Fruit fly (Drosophila melanogaster) whole organism, embryonic: ENCODE measurements around the gene GluProRS.

Experiments used
- Asciz ChIP-seq: fragments of 200-800 bp; sonication (Bioruptor generic); optimal IDR thresholded peaks from 2 replicates; lab custom pipeline; 2017; ENCODE audit warnings: missing biosample characterization, mild to moderate bottlenecking, missing genetic modification characterization, missing genetic modification reagents
- Atf-2 ChIP-seq: fragments of 200-800 bp; sonication (Bioruptor generic); optimal IDR thresholded peaks from 2 replicates; lab custom pipeline; 2016; ENCODE audit warnings: missing biosample characterization, missing genetic modification characterization
- Atf6 ChIP-seq: fragments of 200-800 bp; sonication (Bioruptor generic); IDR thresholded peaks from 2 replicates; pipeline ENCODE4 v1.3.6; 2022; ENCODE audit warnings: missing biosample characterization, missing genetic modification characterization
- B-H2 ChIP-seq: fragments of 200-800 bp; sonication (Bioruptor generic); optimal IDR thresholded peaks from 2 replicates; lab custom pipeline; 2018; ENCODE audit warnings: missing biosample characterization, mild to moderate bottlenecking, missing genetic modification characterization
- BtbVII ChIP-seq: fragments of 200-800 bp; sonication (Bioruptor generic); optimal IDR thresholded peaks from 3 replicates; lab custom pipeline; 2017; ENCODE audit warnings: missing biosample characterization, mild to moderate bottlenecking, missing genetic modification characterization
- CG11696 ChIP-seq: fragments of 200-800 bp; sonication (Bioruptor generic); IDR thresholded peaks from 2 replicates; pipeline ENCODE4 v1.3.6; 2022; ENCODE audit warnings: missing biosample characterization, missing genetic modification characterization
- CG12659 ChIP-seq: fragments of 200-800 bp; sonication (Bioruptor generic); optimal IDR thresholded peaks from 3 replicates; lab custom pipeline; 2017; ENCODE audit warnings: mild to moderate bottlenecking, missing biosample characterization, missing genetic modification reagents, missing genetic modification characterization
- CG14710 ChIP-seq: fragments of 200-800 bp; sonication (Bioruptor generic); optimal IDR thresholded peaks from 3 replicates; lab custom pipeline; 2019; ENCODE audit warnings: missing biosample characterization, mild to moderate bottlenecking, missing genetic modification characterization, moderate library complexity
- CG15269 ChIP-seq: fragments of 200-800 bp; sonication (Bioruptor generic); optimal IDR thresholded peaks from 2 replicates; lab custom pipeline; 2018; ENCODE audit warnings: missing biosample characterization, mild to moderate bottlenecking, missing genetic modification characterization, moderate library complexity
- CG1529 ChIP-seq: fragments of 200-800 bp; sonication (Bioruptor generic); optimal IDR thresholded peaks from 3 replicates; lab custom pipeline; 2018; ENCODE audit warnings: missing biosample characterization, missing genetic modification characterization
- CG15601 ChIP-seq: fragments of 200-800 bp; sonication (Bioruptor generic); optimal IDR thresholded peaks from 3 replicates; lab custom pipeline; 2019; ENCODE audit warnings: missing biosample characterization, mild to moderate bottlenecking, missing genetic modification characterization, moderate library complexity
- CG17568 ChIP-seq: fragments of 200-800 bp; sonication (Bioruptor generic); optimal IDR thresholded peaks from 2 replicates; lab custom pipeline; 2018; ENCODE audit warnings: missing biosample characterization, mild to moderate bottlenecking, missing genetic modification characterization, moderate library complexity
- CG17912 ChIP-seq: fragments of 200-800 bp; sonication (Bioruptor generic); optimal IDR thresholded peaks from 2 replicates; lab custom pipeline; 2018; ENCODE audit warnings: missing biosample characterization, mild to moderate bottlenecking, missing genetic modification characterization
- CG18262 ChIP-seq: fragments of 200-800 bp; optimal IDR thresholded peaks from 3 replicates; lab custom pipeline; 2019; ENCODE audit warnings: missing biosample characterization, mild to moderate bottlenecking, missing genetic modification characterization, moderate library complexity
- CG2199 ChIP-seq: fragments of 200-800 bp; sonication (Bioruptor generic); IDR thresholded peaks from 3 replicates; pipeline ENCODE4 v1.3.6; 2022; ENCODE audit warnings: missing biosample characterization, missing genetic modification characterization
- CG2889 ChIP-seq: fragments of 200-800 bp; sonication (Bioruptor generic); IDR thresholded peaks from 3 replicates; pipeline ENCODE4 v1.3.6; 2022; ENCODE audit warnings: missing biosample characterization, missing genetic modification characterization
- CG32772 ChIP-seq: fragments of 200-800 bp; sonication (Bioruptor generic); IDR thresholded peaks from 2 replicates; pipeline ENCODE4 v1.3.6; 2022; ENCODE audit warnings: missing biosample characterization, missing genetic modification characterization
- CG34422 ChIP-seq: fragments of 200-800 bp; sonication (Bioruptor generic); IDR thresholded peaks from 3 replicates; pipeline ENCODE4 v1.3.6; 2022; ENCODE audit warnings: missing biosample characterization, missing genetic modification characterization
- CG6175 ChIP-seq: fragments of 200-800 bp; sonication (Bioruptor generic); IDR thresholded peaks from 3 replicates; pipeline ENCODE4 v1.3.6; 2022; ENCODE audit warnings: missing biosample characterization, missing genetic modification characterization
- CG6683 ChIP-seq: fragments of 200-800 bp; sonication (Bioruptor generic); optimal IDR thresholded peaks from 2 replicates; lab custom pipeline; 2017; ENCODE audit warnings: missing biosample characterization, mild to moderate bottlenecking, missing genetic modification characterization, missing genetic modification reagents
- CG7928 ChIP-seq: fragments of 200-800 bp; sonication (Bioruptor generic); optimal IDR thresholded peaks from 2 replicates; lab custom pipeline; 2017; ENCODE audit warnings: missing biosample characterization, mild to moderate bottlenecking, missing genetic modification characterization
- CG7987 ChIP-seq: fragments of 200-800 bp; sonication (Bioruptor generic); optimal IDR thresholded peaks from 2 replicates; lab custom pipeline; 2018; ENCODE audit warnings: missing biosample characterization, mild to moderate bottlenecking, missing genetic modification characterization, moderate library complexity
- CG8089 ChIP-seq: fragments of 200-800 bp; sonication (Bioruptor generic); optimal IDR thresholded peaks from 3 replicates; lab custom pipeline; 2016; ENCODE audit warnings: missing biosample characterization, missing genetic modification characterization
- CG8765 ChIP-seq: fragments of 200-800 bp; sonication (Bioruptor generic); IDR thresholded peaks from 2 replicates; pipeline ENCODE4 v1.3.6; 2022; ENCODE audit warnings: missing biosample characterization, missing genetic modification characterization
- CG8924 ChIP-seq: fragments of 200-800 bp; optimal IDR thresholded peaks from 3 replicates; lab custom pipeline; 2019; ENCODE audit warnings: missing biosample characterization, mild to moderate bottlenecking, missing genetic modification characterization, moderate library complexity
- HHEX ChIP-seq: fragments of 200-800 bp; sonication (Bioruptor generic); optimal IDR thresholded peaks from 3 replicates; lab custom pipeline; 2017; ENCODE audit warnings: missing biosample characterization, mild to moderate bottlenecking, missing genetic modification characterization, missing genetic modification reagents
- HLH3B ChIP-seq: fragments of 200-800 bp; sonication (Bioruptor generic); IDR thresholded peaks from 2 replicates; pipeline ENCODE4 v1.3.6; 2022; ENCODE audit warnings: missing biosample characterization, missing genetic modification characterization
- Hr78 ChIP-seq, 2 experiments: fragments of 200-800 bp in 1 of 2; fragments of >200 bp in 1 of 2; sonication (Bioruptor generic) in 1 of 2; optimal IDR thresholded peaks; 2 replicates each; lab custom pipeline; 2017 to 2019; ENCODE audit warnings: missing biosample characterization in 2 of 2, missing genetic modification characterization in 2 of 2, mild to moderate bottlenecking in 1 of 2, moderate library complexity in 1 of 2
- MTF-1 ChIP-seq: fragments of 200-800 bp; sonication (Bioruptor generic); optimal IDR thresholded peaks from 2 replicates; lab custom pipeline; 2018; ENCODE audit warnings: missing biosample characterization, mild to moderate bottlenecking, missing genetic modification characterization, borderline replicate concordance
- Mrtf ChIP-seq: fragments of 200-800 bp; sonication (Bioruptor generic); IDR thresholded peaks from 3 replicates; pipeline ENCODE4 v1.3.6; 2022; ENCODE audit warnings: missing biosample characterization, missing genetic modification characterization
- Nf-YB ChIP-seq: fragments of 200-800 bp; sonication (Bioruptor generic); optimal IDR thresholded peaks from 3 replicates; lab custom pipeline; 2019; ENCODE audit warnings: missing biosample characterization, mild to moderate bottlenecking, missing genetic modification characterization, moderate library complexity
- Oli ChIP-seq: fragments of 200-800 bp; sonication (Bioruptor generic); optimal IDR thresholded peaks from 2 replicates; lab custom pipeline; 2018; ENCODE audit warnings: missing biosample characterization, mild to moderate bottlenecking, missing genetic modification characterization, moderate library complexity
- caup ChIP-seq: fragments of 200-800 bp; sonication (Bioruptor generic); optimal IDR thresholded peaks from 3 replicates; lab custom pipeline; 2017; ENCODE audit warnings: missing biosample characterization, mild to moderate bottlenecking, missing genetic modification characterization, moderate library complexity; ENCODE audit not compliant: severe bottlenecking
- ci ChIP-seq: fragments of 200-800 bp; sonication (Bioruptor generic); IDR thresholded peaks from 3 replicates; pipeline ENCODE4 v1.3.6; 2022; ENCODE audit warnings: missing biosample characterization, missing genetic modification characterization
- dan ChIP-seq: fragments of 200-800 bp; sonication (Bioruptor generic); IDR thresholded peaks from 2 replicates; pipeline ENCODE4 v1.3.6; 2022; ENCODE audit warnings: missing biosample characterization, missing genetic modification characterization
- dmrt99B ChIP-seq: fragments of 200-800 bp; sonication (Bioruptor generic); optimal IDR thresholded peaks from 2 replicates; lab custom pipeline; 2018; ENCODE audit warnings: missing biosample characterization, mild to moderate bottlenecking, missing genetic modification characterization, moderate library complexity
- dysf ChIP-seq: fragments of 200-800 bp; sonication (Bioruptor generic); IDR thresholded peaks from 3 replicates; pipeline ENCODE4 v1.3.6; 2022; ENCODE audit warnings: missing biosample characterization, missing genetic modification characterization
- emc ChIP-seq: fragments of 200-800 bp; sonication (Bioruptor generic); optimal IDR thresholded peaks from 2 replicates; lab custom pipeline; 2016; ENCODE audit warnings: missing biosample characterization, missing genetic modification characterization
- ewg ChIP-seq: fragments of 200-800 bp; sonication (Bioruptor generic); optimal IDR thresholded peaks from 3 replicates; lab custom pipeline; 2017; ENCODE audit warnings: mild to moderate bottlenecking, missing biosample characterization, missing genetic modification reagents, missing genetic modification characterization
- gem ChIP-seq: fragments of 200-800 bp; sonication (Bioruptor generic); optimal IDR thresholded peaks from 2 replicates; lab custom pipeline; 2019; ENCODE audit warnings: missing biosample characterization, mild to moderate bottlenecking, missing genetic modification characterization, moderate library complexity
- hkb ChIP-seq, 2 experiments: fragments of 200-800 bp in 1 of 2; fragments of >200 bp in 1 of 2; sonication (Bioruptor generic) in 1 of 2; IDR thresholded peaks in 1 of 2; optimal IDR thresholded peaks in 1 of 2; 2 replicates each; pipeline versions ENCODE4 v1.3.6 to Lab custom; 2017 to 2022; ENCODE audit warnings: missing biosample characterization in 1 of 2, missing genetic modification characterization in 1 of 2
- lab ChIP-seq: fragments of 200-800 bp; sonication (Bioruptor generic); optimal IDR thresholded peaks from 3 replicates; lab custom pipeline; 2017; ENCODE audit warnings: missing biosample characterization, missing genetic modification characterization, mild to moderate bottlenecking, moderate library complexity, missing genetic modification reagents
- nerfin-1 ChIP-seq: fragments of 200-800 bp; sonication (Bioruptor generic); optimal IDR thresholded peaks from 3 replicates; lab custom pipeline; 2019; ENCODE audit warnings: missing biosample characterization, mild to moderate bottlenecking, missing genetic modification characterization, moderate library complexity
- psq ChIP-seq: fragments of 200-800 bp; sonication (Bioruptor generic); optimal IDR thresholded peaks from 2 replicates; lab custom pipeline; 2017; ENCODE audit warnings: missing biosample characterization, missing genetic modification characterization
- scrt ChIP-seq: fragments of 200-800 bp; sonication (Bioruptor generic); optimal IDR thresholded peaks from 2 replicates; lab custom pipeline; 2018; ENCODE audit warnings: missing biosample characterization, mild to moderate bottlenecking, missing genetic modification characterization, moderate library complexity
- sd ChIP-seq: fragments of 200-800 bp; sonication (Bioruptor generic); optimal IDR thresholded peaks from 3 replicates; lab custom pipeline; 2018; ENCODE audit warnings: missing biosample characterization, mild to moderate bottlenecking, missing genetic modification characterization, moderate library complexity
- seq ChIP-seq: fragments of 200-800 bp; sonication (Bioruptor generic); IDR thresholded peaks from 2 replicates; pipeline ENCODE4 v1.3.6; 2022; ENCODE audit warnings: missing biosample characterization, missing genetic modification characterization
- sug ChIP-seq: fragments of 200-800 bp; optimal IDR thresholded peaks from 2 replicates; lab custom pipeline; 2019; ENCODE audit warnings: missing biosample characterization, mild to moderate bottlenecking, missing genetic modification characterization, moderate library complexity
- zen2 ChIP-seq: fragments of 200-800 bp; sonication (Bioruptor generic); IDR thresholded peaks from 3 replicates; pipeline ENCODE4 v1.3.6; 2022; ENCODE audit warnings: missing biosample characterization, missing genetic modification characterization; ENCODE audit not compliant: partially characterized antibody

GluProRS gene

DNA sequence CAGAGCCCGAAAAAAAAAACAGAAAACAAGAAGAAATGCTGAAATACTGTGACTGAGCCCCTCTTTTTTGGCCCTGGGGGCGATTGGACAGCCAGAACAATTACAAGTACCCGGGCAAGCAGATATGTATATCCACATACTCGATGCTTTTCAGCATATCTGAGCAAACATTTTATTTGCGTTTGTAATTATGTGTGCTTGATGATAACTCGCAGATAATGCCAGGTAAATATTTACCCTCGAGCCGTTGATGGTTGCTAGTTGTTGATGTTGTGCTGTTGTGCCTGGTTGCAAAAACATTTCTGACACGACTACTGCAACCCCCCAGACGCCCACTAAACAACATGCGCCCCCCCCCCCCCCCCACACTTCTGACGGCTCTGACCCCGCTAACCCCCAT lies 38.8 kb downstream of the GluProRS start (continued):
- TF ChIP-seq Oli (tag; lab: Kevin White, UChicago) (no peak), CG11696 (no peak), HLH3B (GFP tag; lab: Robert Waterston, UW) (peak; percentile 24; the same call in 1 of the 2 replicates), CG6683 (peak; percentile 51), Asciz (GFP tag; lab: Kevin White, UChicago) (peak; percentile 66), Atf6 (GFP tag; lab: Robert Waterston, UW) (peak; percentile 39; the same call in 1 of the 2 replicates), CG12659 (peak; percentile 38), CG32772 (GFP tag; lab: Robert Waterston, UW) (no peak), CG8765 (GFP tag; lab: Robert Waterston, UW) (no peak), CG7987 (peak; percentile 80), zen2 (GFP tag; lab: Robert Waterston, UW) (no peak), CG34422 (no peak; the same call in 2 of the 3 replicates), CG2199 (GFP tag; lab: Robert Waterston, UW) (no peak), dan (GFP tag; lab: Robert Waterston, UW) (no peak), CG15601 (tag; lab: Kevin White, UChicago) (peak; percentile 32), Mrtf (GFP tag; lab: Robert Waterston, UW) (no peak), gem (peak; percentile 43), nerfin-1 (tag; lab: Kevin White, UChicago) (peak; percentile 43), emc (GFP tag; lab: Kevin White, UChicago) (no peak), caup (GFP tag; lab: Kevin White, UChicago) (peak; percentile 69), CG18262 (tag; lab: Kevin White, UChicago) (peak; percentile 7), ci (peak; percentile 69; the same call in 1 of the 3 replicates), Atf-2 (GFP tag; lab: Kevin White, UChicago) (no peak), Hr78 (GFP tag; optimal IDR thresholded peaks at IDR 0.05; lab: Kevin White, UChicago) (peak in 1 of 2 experiments; percentile 48), dmrt99B (peak; percentile 52), ewg (GFP tag; lab: Kevin White, UChicago) (no peak), psq (GFP tag; lab: Kevin White, UChicago) (no peak), CG7928 (GFP tag; lab: Kevin White, UChicago) (peak; percentile 26), Nf-YB (GFP tag; lab: Kevin White, UChicago) (peak; percentile 22), CG17568 (GFP tag; lab: Kevin White, UChicago) (peak; percentile 72), CG15269 (tag; lab: Kevin White, UChicago) (peak; percentile 50), CG14710 (tag; lab: Kevin White, UChicago) (peak; percentile 17), sd (peak; percentile 23), lab (peak; percentile 85), seq (GFP tag; lab: Robert Waterston, UW) (peak; percentile 66), hkb (optimal IDR thresholded peaks at IDR 0.05; lab: Kevin White, UChicago) (no peak), hkb (GFP tag; IDR thresholded peaks at IDR 0.05; lab: Robert Waterston, UW) (peak; percentile 43; the same call in 1 of the 2 replicates), CG1529 (peak; percentile 21), HHEX (GFP tag; lab: Kevin White, UChicago) (peak; percentile 78), MTF-1 (GFP tag; lab: Kevin White, UChicago) (peak; percentile 70), dysf (GFP tag; lab: Robert Waterston, UW) (peak; percentile 24; the same call in 1 of the 3 replicates), CG8924 (tag; lab: Kevin White, UChicago) (peak; percentile 38), scrt (GFP tag; lab: Kevin White, UChicago) (peak; percentile 58), sug (peak; percentile 64), CG2889 (GFP tag; lab: Robert Waterston, UW) (no peak), BtbVII (GFP tag; lab: Kevin White, UChicago) (peak; percentile 83), CG8089 (GFP tag; lab: Kevin White, UChicago) (no peak), B-H2 (GFP tag; lab: Kevin White, UChicago) (no peak), CG6175 (no peak), CG17912 (peak; percentile 48)
